Worm (Caenorhabditis elegans): ENCODE data around the gene cyp-13A2.

cyp-13A2 gene

ce11 chrII:9746069-9746468 lies 41.4 kb downstream of the cyp-13A2 start, which contains the start of the genes Y53C12B.1 and nos-3 (continued):
- TF ChIP-seq snpc-4 (tag; optimal IDR thresholded peaks at IDR 0.05) (peak; percentile 57), Y55F3AM.14 (GFP tag; optimal IDR thresholded peaks at IDR 0.05) (no peak), nhr-6 (tag; optimal IDR thresholded peaks at IDR 0.05) (no peak), nhr-21 (tag; optimal IDR thresholded peaks at IDR 0.05) (peak; percentile 83), dmd-4 (tag; optimal IDR thresholded peaks at IDR 0.05) (no peak), elt-3 (tag; optimal IDR thresholded peaks at IDR 0.05) (no peak), nhr-12 (tag; optimal IDR thresholded peaks at IDR 0.05) (no peak), unc-62 (GFP tag; optimal IDR thresholded peaks at IDR 0.05) (no peak), nhr-10 (tag; optimal IDR thresholded peaks at IDR 0.05) (no peak), zag-1 (tag; optimal IDR thresholded peaks at IDR 0.05) (no peak), R02D3.7 (tag; optimal IDR thresholded peaks at IDR 0.05) (peak; percentile 83), peb-1 (tag; optimal IDR thresholded peaks at IDR 0.05) (no peak), nhr-23 (tag; optimal IDR thresholded peaks at IDR 0.05) (no peak), lin-13 (GFP tag; optimal IDR thresholded peaks at IDR 0.05) (peak; percentile 80), unc-55 (GFP tag; optimal IDR thresholded peaks at IDR 0.05) (peak; percentile 98), nhr-129 (tag; optimal IDR thresholded peaks at IDR 0.05) (peak; percentile 88), gmeb-1 (tag; optimal IDR thresholded peaks at IDR 0.05) (peak; percentile 84), lsy-2 (tag; optimal IDR thresholded peaks at IDR 0.05) (peak; percentile 97 to 99), ama-1 (optimal IDR thresholded peaks at IDR 0.05) (no peak)

- TF ChIP-seq nhr-21 (tag; optimal IDR thresholded peaks at IDR 0.05) (no peak), R02D3.7 (tag; optimal IDR thresholded peaks at IDR 0.05) (no peak), egl-27 (tag; optimal IDR thresholded peaks at IDR 0.05) (no peak), C34F6.9 (tag; optimal IDR thresholded peaks at IDR 0.05) (no peak), skn-1 (tag; optimal IDR thresholded peaks at IDR 0.05) (no peak), unc-55 (GFP tag; optimal IDR thresholded peaks at IDR 0.05) (no peak), snpc-4 (tag; optimal IDR thresholded peaks at IDR 0.05) (no peak), unc-62 (GFP tag; optimal IDR thresholded peaks at IDR 0.05) (no peak), nhr-6 (tag; optimal IDR thresholded peaks at IDR 0.05) (no peak), mdl-1 (tag; optimal IDR thresholded peaks at IDR 0.05) (no peak), sma-9 (GFP tag; optimal IDR thresholded peaks at IDR 0.05) (no peak), sma-9 (tag; optimal IDR thresholded peaks at IDR 0.05) (no peak), ceh-82 (tag; optimal IDR thresholded peaks at IDR 0.05) (no peak), elt-1 (tag; optimal IDR thresholded peaks at IDR 0.05) (no peak)
These were observed 44.6 kb downstream of the cyp-13A2 start, which contains the start of gene pno-1 for ce11 chrII:9742784-9743183. pno-1 (minus strand) TSS chrII:9742884.

ce11 chrII:9741400-9741799 lies 46.0 kb downstream of the cyp-13A2 start:
- no peak for TF ChIP-seq ztf-1 (GFP tag; conservative IDR thresholded peaks at IDR 0.05)
- no peak for TF ChIP-seq nhr-11 (tag; optimal IDR thresholded peaks at IDR 0.05)
- no peak for TF ChIP-seq elt-1 (tag; optimal IDR thresholded peaks at IDR 0.05)
- no peak for TF ChIP-seq fos-1 (tag; optimal IDR thresholded peaks at IDR 0.05)
- TF ChIP-seq snpc-4 (tag; optimal IDR thresholded peaks at IDR 0.05) = no peak
- TF ChIP-seq nhr-21 (tag; optimal IDR thresholded peaks at IDR 0.05) = no peak
- no peak for TF ChIP-seq nhr-6 (tag; optimal IDR thresholded peaks at IDR 0.05)
- TF ChIP-seq aly-2 (tag; optimal IDR thresholded peaks at IDR 0.05) = no peak
- TF ChIP-seq ceh-82 (tag; optimal IDR thresholded peaks at IDR 0.05) = no peak
- TF ChIP-seq mab-5 (tag; optimal IDR thresholded peaks at IDR 0.05) = no peak
- no peak for TF ChIP-seq gmeb-1 (tag; optimal IDR thresholded peaks at IDR 0.05)
- TF ChIP-seq nhr-10 (tag; optimal IDR thresholded peaks at IDR 0.05) = no peak
- no peak for TF ChIP-seq mdl-1 (tag; optimal IDR thresholded peaks at IDR 0.05)

ce11 chrII:9740552-9740951 lies 46.9 kb downstream of the cyp-13A2 start:
- TF ChIP-seq C34F6.9 (tag; optimal IDR thresholded peaks at IDR 0.05) (no peak), ztf-4 (tag; optimal IDR thresholded peaks at IDR 0.05) (no peak), alr-1 (tag; optimal IDR thresholded peaks at IDR 0.05) (no peak), ama-1 (optimal IDR thresholded peaks at IDR 0.05) (no peak), lsy-2 (tag; optimal IDR thresholded peaks at IDR 0.05) (peak in 1 of 2 experiments; percentile 53), nhr-25 (tag; optimal IDR thresholded peaks at IDR 0.05) (no peak), sma-9 (GFP tag; optimal IDR thresholded peaks at IDR 0.05) (peak; percentile 10), sma-9 (tag; optimal IDR thresholded peaks at IDR 0.05) (no peak), sma-3 (GFP tag; optimal IDR thresholded peaks at IDR 0.05) (no peak), nhr-6 (tag; optimal IDR thresholded peaks at IDR 0.05) (no peak), Y55F3AM.14 (GFP tag; optimal IDR thresholded peaks at IDR 0.05) (no peak), snpc-4 (tag; optimal IDR thresholded peaks at IDR 0.05) (no peak), mbf-1 (tag; optimal IDR thresholded peaks at IDR 0.05) (no peak), unc-39 (tag; optimal IDR thresholded peaks at IDR 0.05) (no peak), ceh-82 (tag; optimal IDR thresholded peaks at IDR 0.05) (no peak), nhr-12 (tag; optimal IDR thresholded peaks at IDR 0.05) (no peak), crh-2 (tag; optimal IDR thresholded peaks at IDR 0.05) (peak; percentile 42), ztf-11 (tag; optimal IDR thresholded peaks at IDR 0.05) (no peak), R02D3.7 (tag; optimal IDR thresholded peaks at IDR 0.05) (no peak), aly-2 (tag; optimal IDR thresholded peaks at IDR 0.05) (no peak), mab-5 (tag; optimal IDR thresholded peaks at IDR 0.05) (no peak), gmeb-1 (tag; optimal IDR thresholded peaks at IDR 0.05) (no peak), nhr-237 (tag; optimal IDR thresholded peaks at IDR 0.05) (no peak), lin-13 (GFP tag; optimal IDR thresholded peaks at IDR 0.05) (no peak), F13H6.1 (tag; optimal IDR thresholded peaks at IDR 0.05) (no peak), sem-4 (tag; optimal IDR thresholded peaks at IDR 0.05) (no peak), fos-1 (tag; optimal IDR thresholded peaks at IDR 0.05) (peak; percentile 39), unc-55 (GFP tag; optimal IDR thresholded peaks at IDR 0.05) (no peak)
